Fruit fly (Drosophila melanogaster) whole organism, prepupa: ENCODE data around the gene Tsp74F.

Source experiments
- Blimp-1 ChIP-seq: fragments of 200-800 bp; sonication (Bioruptor generic); optimal IDR thresholded peaks from 3 replicates; lab custom pipeline; 2017; ENCODE audit warnings: missing biosample characterization, missing genetic modification characterization, mild to moderate bottlenecking, moderate library complexity, missing genetic modification reagents
- CG10631 ChIP-seq: fragments of 200-800 bp; sonication (Bioruptor generic); optimal IDR thresholded peaks from 2 replicates; lab custom pipeline; 2016; ENCODE audit warnings: missing biosample characterization, missing genetic modification characterization
- CG11762 ChIP-seq: fragments of 200-800 bp; sonication (Bioruptor generic); optimal IDR thresholded peaks from 3 replicates; lab custom pipeline; 2016; ENCODE audit warnings: missing biosample characterization, missing genetic modification characterization; ENCODE audit not compliant: insufficient read depth
- CG11902 ChIP-seq: fragments of 200-800 bp; sonication (Bioruptor generic); optimal IDR thresholded peaks from 3 replicates; lab custom pipeline; 2016; ENCODE audit warnings: missing biosample characterization, missing genetic modification characterization
- CG15336 ChIP-seq: fragments of 200-800 bp; sonication (Bioruptor generic); IDR thresholded peaks from 2 replicates; pipeline ENCODE4 v1.3.6; 2022; ENCODE audit warnings: missing biosample characterization, missing genetic modification characterization
- CG32006 ChIP-seq: fragments of 200-800 bp; sonication (Bioruptor generic); optimal IDR thresholded peaks from 3 replicates; lab custom pipeline; 2017; ENCODE audit warnings: missing biosample characterization, mild to moderate bottlenecking, missing genetic modification characterization
- CG34406 ChIP-seq: fragments of 200-800 bp; sonication (Bioruptor generic); optimal IDR thresholded peaks from 3 replicates; lab custom pipeline; 2016; ENCODE audit warnings: missing biosample characterization, missing genetic modification characterization
- CG6276 ChIP-seq: fragments of 200-800 bp; sonication (Bioruptor generic); optimal IDR thresholded peaks from 2 replicates; lab custom pipeline; 2017; ENCODE audit warnings: missing biosample characterization, mild to moderate bottlenecking, missing genetic modification characterization
- CG6792 ChIP-seq: fragments of 200-800 bp; sonication (Bioruptor generic); optimal IDR thresholded peaks from 3 replicates; lab custom pipeline; 2016; ENCODE audit warnings: missing biosample characterization, missing genetic modification characterization
- CG8319 ChIP-seq: fragments of 200-800 bp; sonication (Bioruptor generic); optimal IDR thresholded peaks from 3 replicates; lab custom pipeline; 2016; ENCODE audit warnings: missing biosample characterization, missing genetic modification characterization
- CG9139 ChIP-seq: fragments of 200-800 bp; sonication (Bioruptor generic); optimal IDR thresholded peaks from 3 replicates; lab custom pipeline; 2017; ENCODE audit warnings: missing biosample characterization, mild to moderate bottlenecking, missing genetic modification characterization
- Eip75B ChIP-seq: fragments of 200-800 bp; sonication (Bioruptor generic); optimal IDR thresholded peaks from 3 replicates; lab custom pipeline; 2016; ENCODE audit warnings: missing biosample characterization, missing genetic modification characterization
- Eip78C ChIP-seq: fragments of 200-800 bp; sonication (Bioruptor generic); peaks from one replicate; lab custom pipeline; 2016; ENCODE audit warnings: missing biosample characterization, missing genetic modification characterization
- Eip93F ChIP-seq: fragments of 200-800 bp; sonication (Bioruptor generic); optimal IDR thresholded peaks from 2 replicates; lab custom pipeline; 2016; ENCODE audit warnings: missing biosample characterization, mild to moderate bottlenecking, missing genetic modification characterization
- OdsH ChIP-seq: fragments of 200-800 bp; sonication (Bioruptor generic); optimal IDR thresholded peaks from 3 replicates; lab custom pipeline; 2016; ENCODE audit warnings: missing biosample characterization, missing genetic modification characterization
- Sox102F ChIP-seq: fragments of 200-800 bp; sonication (Bioruptor generic); optimal IDR thresholded peaks from 2 replicates; lab custom pipeline; 2016; ENCODE audit warnings: missing biosample characterization, mild to moderate bottlenecking, missing genetic modification characterization
- Sox15 ChIP-seq: fragments of 200-800 bp; sonication (Bioruptor generic); optimal IDR thresholded peaks from 3 replicates; lab custom pipeline; 2016; ENCODE audit warnings: missing biosample characterization, missing genetic modification characterization
- dac ChIP-seq: fragments of 200-800 bp; sonication (Bioruptor generic); optimal IDR thresholded peaks from 2 replicates; lab custom pipeline; 2017; ENCODE audit warnings: missing biosample characterization, mild to moderate bottlenecking, missing genetic modification characterization
- eg ChIP-seq: fragments of 200-800 bp; sonication (Bioruptor generic); IDR thresholded peaks from 3 replicates; pipeline ENCODE4 v1.3.6; 2022; ENCODE audit warnings: missing biosample characterization, missing genetic modification characterization
- esn ChIP-seq: fragments of 200-800 bp; sonication (Bioruptor generic); optimal IDR thresholded peaks from 2 replicates; lab custom pipeline; 2016; ENCODE audit warnings: missing biosample characterization, mild to moderate bottlenecking, missing genetic modification characterization, moderate library complexity
- fd59A ChIP-seq: fragments of 200-800 bp; sonication (Bioruptor generic); optimal IDR thresholded peaks from 2 replicates; lab custom pipeline; 2017; ENCODE audit warnings: missing biosample characterization, mild to moderate bottlenecking, missing genetic modification characterization, missing genetic modification reagents
- fkh ChIP-seq: fragments of 200-800 bp; sonication (Bioruptor generic); optimal IDR thresholded peaks from 3 replicates; lab custom pipeline; 2017; ENCODE audit warnings: missing biosample characterization, mild to moderate bottlenecking, missing genetic modification characterization, moderate library complexity
- net ChIP-seq: fragments of 200-800 bp; sonication (Bioruptor generic); optimal IDR thresholded peaks from 3 replicates; lab custom pipeline; 2016; ENCODE audit warnings: missing biosample characterization, missing genetic modification characterization
- pdm3 ChIP-seq: fragments of 200-800 bp; sonication (Bioruptor generic); optimal IDR thresholded peaks from 3 replicates; lab custom pipeline; 2016; ENCODE audit warnings: missing biosample characterization, missing genetic modification characterization
- ss ChIP-seq, 2 experiments: fragments of 200-800 bp; sonication (Bioruptor generic); optimal IDR thresholded peaks; 2 replicates in 1 of 2; 3 replicates in 1 of 2; lab custom pipeline; 2017 to 2018; ENCODE audit warnings: mild to moderate bottlenecking in 2 of 2, missing biosample characterization in 2 of 2, missing genetic modification characterization in 2 of 2, moderate library complexity in 1 of 2
- topi ChIP-seq: fragments of 200-800 bp; sonication (Bioruptor generic); optimal IDR thresholded peaks from 3 replicates; lab custom pipeline; 2016; ENCODE audit warnings: missing biosample characterization, missing genetic modification characterization
- vri ChIP-seq: fragments of 200-800 bp; sonication (Bioruptor generic); optimal IDR thresholded peaks from 3 replicates; lab custom pipeline; 2016; ENCODE audit warnings: missing biosample characterization, mild to moderate bottlenecking, missing genetic modification characterization

The Tsp74F gene

dm6 chr3L:17939649-17940048 is 44.0 kb upstream of the Tsp74F start (continued):
- peak; percentile 46 for TF ChIP-seq Sox102F (GFP tag; lab: Kevin White, UChicago)
- TF ChIP-seq CG11762 (GFP tag; lab: Kevin White, UChicago): no peak
- peak; percentile 55 for TF ChIP-seq Eip78C
- TF ChIP-seq ss (GFP tag; optimal IDR thresholded peaks at IDR 0.05; lab: Kevin White, UChicago): no peak
- peak; percentile 16 for TF ChIP-seq CG34406 (GFP tag; lab: Kevin White, UChicago)
- TF ChIP-seq CG32006 (GFP tag; lab: Kevin White, UChicago): peak; percentile 39
- peak; percentile 12 for TF ChIP-seq pdm3 (GFP tag; lab: Kevin White, UChicago)
- TF ChIP-seq fkh (GFP tag; lab: Kevin White, UChicago): no peak

- TF ChIP-seq vri (GFP tag; lab: Kevin White, UChicago) (no peak), Eip78C (peak; percentile 46), Blimp-1 (GFP tag; lab: Kevin White, UChicago) (peak; percentile 76)
- TF ChIP-seq, all 60 proteins: peak for 2
Measured at dm6 chr3L:17938622-17939021, 43.0 kb upstream of the Tsp74F start.

dm6 chr3L:17937315-17937714 is 41.7 kb upstream of the Tsp74F start:
- 0 out of 3 replicates have a peak, but pooled peaks have one; percentile 26 for TF ChIP-seq eg
- TF ChIP-seq CG6276 (GFP tag; lab: Kevin White, UChicago): no peak
- TF ChIP-seq Blimp-1 (GFP tag; lab: Kevin White, UChicago): peak; percentile 6
- no peak for TF ChIP-seq CG8319
- no peak for TF ChIP-seq CG15336 (GFP tag; lab: Robert Waterston, UW)
- no peak for TF ChIP-seq CG11902
- TF ChIP-seq CG32006 (GFP tag; lab: Kevin White, UChicago): peak; percentile 4
- TF ChIP-seq CG10631 (GFP tag; lab: Kevin White, UChicago): no peak

- TF ChIP-seq CG9139 (no peak), vri (GFP tag; lab: Kevin White, UChicago) (no peak), CG11762 (GFP tag; lab: Kevin White, UChicago) (no peak), topi (GFP tag; lab: Kevin White, UChicago) (no peak), Eip93F (GFP tag; lab: Kevin White, UChicago) (no peak), pdm3 (GFP tag; lab: Kevin White, UChicago) (no peak)
Measured at dm6 chr3L:17935032-17935431, 39.4 kb upstream of the Tsp74F start.

- TF ChIP-seq Eip75B (GFP tag; lab: Kevin White, UChicago): no peak
- TF ChIP-seq CG11762 (GFP tag; lab: Kevin White, UChicago): no peak
- TF ChIP-seq fd59A (GFP tag; lab: Kevin White, UChicago): no peak
- TF ChIP-seq net (GFP tag; lab: Kevin White, UChicago): no peak
- TF ChIP-seq CG34406 (GFP tag; lab: Kevin White, UChicago): no peak
- TF ChIP-seq Sox15: no peak
- TF ChIP-seq esn (GFP tag; lab: Kevin White, UChicago): no peak
- TF ChIP-seq CG6792: no peak
- no peak for TF ChIP-seq CG8319
- TF ChIP-seq OdsH (GFP tag; lab: Kevin White, UChicago): no peak
- TF ChIP-seq ss (GFP tag; optimal IDR thresholded peaks at IDR 0.05; lab: Kevin White, UChicago): no peak
Measured at dm6 chr3L:17933788-17934318, 38.2 kb upstream of the Tsp74F start.

- TF ChIP-seq Eip78C: no peak
Measured at dm6 chr3L:17933065-17933464, 37.4 kb upstream of the Tsp74F start.

- TF ChIP-seq CG32006 (GFP tag; lab: Kevin White, UChicago): no peak
- no peak for TF ChIP-seq Eip78C
- TF ChIP-seq dac (GFP tag; lab: Kevin White, UChicago): no peak
Measured at dm6 chr3L:17931887-17932286, 36.2 kb upstream of the Tsp74F start.
